Fruit fly (Drosophila melanogaster): ENCODE measurements around the gene zpg.
A peak's percentile ranks its signal among the peaks of the same experiment; 100 is the strongest.

Gene zpg

DNA sequence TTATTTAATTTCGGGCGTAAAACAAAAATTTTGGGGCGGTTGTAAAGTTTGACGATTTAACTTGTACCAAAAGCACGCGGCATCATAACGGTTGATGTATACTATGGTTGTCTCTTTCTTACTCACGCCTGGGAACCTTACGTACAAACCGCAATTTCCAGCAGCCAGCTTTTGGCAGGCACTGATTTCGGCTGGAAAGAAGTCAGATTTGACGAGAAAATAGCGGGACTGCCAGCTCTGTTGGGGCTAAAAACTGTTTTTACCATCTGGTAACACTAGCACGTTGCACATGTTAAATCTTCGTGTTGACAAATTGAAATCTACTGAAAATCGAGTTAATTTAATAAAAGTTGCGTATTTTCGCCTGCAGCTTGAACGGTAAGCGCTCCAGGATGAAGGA is at the start of gene zpg:
zpg (minus strand) TSS at position 108 of the 400 bp plus-strand sequence.
- TF ChIP-seq CG8478 (optimal IDR thresholded peaks at IDR 0.05) (no peak), CTCF (optimal IDR thresholded peaks at IDR 0.05) (peak; percentile 43 to 53)

- TF ChIP-seq CTCF (optimal IDR thresholded peaks at IDR 0.05): no peak
- TF ChIP-seq CG8478 (optimal IDR thresholded peaks at IDR 0.05): no peak
Observed at dm6 chr3L:6623669-6624204, 17.9 kb upstream of the zpg start, which contains the start of gene GluRIA. Gene GluRIA, plus strand, starts transcription at chr3L:6624032.

DNA sequence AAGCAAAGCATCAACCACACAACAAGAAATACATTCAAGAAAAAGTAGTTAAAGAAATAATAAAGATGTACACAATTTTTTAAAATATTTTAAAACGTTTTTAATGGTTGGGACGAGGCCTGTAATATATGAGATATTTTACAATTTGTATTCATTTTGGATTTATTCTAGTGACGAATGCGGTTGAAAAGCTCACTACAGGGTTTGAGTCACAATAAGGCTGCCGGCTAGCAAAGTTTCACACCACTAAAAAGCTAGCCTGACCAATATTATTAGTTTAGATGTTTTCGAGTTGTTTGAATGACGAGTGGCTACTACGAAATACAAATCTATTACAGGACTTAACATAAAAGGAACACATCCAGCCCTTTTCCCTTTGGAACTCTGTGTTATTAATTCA is 13.2 kb upstream of the zpg start:
- no peak for TF ChIP-seq CG8478 (optimal IDR thresholded peaks at IDR 0.05)

DNA sequence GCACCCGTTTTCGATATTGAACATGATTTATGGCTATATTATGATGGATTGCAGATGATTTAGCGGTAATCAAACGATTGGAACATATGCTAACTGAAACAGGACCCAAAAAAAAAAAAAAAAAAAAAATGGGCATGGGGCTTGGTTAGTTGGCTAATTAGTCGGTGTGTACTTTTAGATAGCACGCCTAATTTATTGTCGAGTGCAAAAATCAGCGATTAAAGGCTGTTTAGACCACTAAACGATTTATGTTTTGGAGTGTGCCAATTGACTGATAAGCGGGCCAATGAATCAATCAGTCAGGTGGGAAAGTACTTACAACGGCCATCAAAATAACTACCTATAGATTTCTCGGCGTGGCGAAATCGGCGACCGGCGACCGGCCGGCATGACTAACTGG is 9.3 kb upstream of the zpg start:
- TF ChIP-seq CTCF (optimal IDR thresholded peaks at IDR 0.05): no peak
- TF ChIP-seq CG8478 (optimal IDR thresholded peaks at IDR 0.05): no peak

DNA sequence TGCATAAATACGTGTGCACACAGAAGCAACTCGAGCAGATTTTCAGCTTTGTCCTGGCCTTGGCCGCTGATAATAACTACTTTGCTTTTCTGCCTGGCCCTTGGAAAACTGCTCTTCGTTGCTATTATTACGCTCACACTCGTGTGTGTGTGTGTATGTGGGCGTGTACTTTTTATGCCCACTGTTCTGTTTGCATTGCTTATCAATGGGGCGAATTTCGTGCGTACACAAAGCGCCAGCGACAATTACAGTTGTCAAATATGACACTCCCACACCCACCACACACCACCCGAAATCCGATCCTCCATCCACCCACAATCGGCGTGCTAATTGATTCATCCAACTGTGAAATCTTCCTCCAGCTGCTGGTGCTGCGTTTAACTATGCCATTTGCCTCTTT is 6.8 kb upstream of the zpg start:
- TF ChIP-seq CTCF (optimal IDR thresholded peaks at IDR 0.05) (no peak), CG8478 (optimal IDR thresholded peaks at IDR 0.05) (no peak)

- TF ChIP-seq CTCF (optimal IDR thresholded peaks at IDR 0.05): no peak
- TF ChIP-seq CG8478 (optimal IDR thresholded peaks at IDR 0.05): no peak
Observed at dm6 chr3L:6608884-6609552, 3.2 kb upstream of the zpg start, which contains the start of gene axed. Gene axed, plus strand, starts transcription at chr3L:6609325.

dm6 chr3L:6603266-6603734 is 2.5 kb downstream of the zpg start, which contains the start of the genes ndl and Rexo5:
Gene ndl, minus strand, starts transcription at chr3L:6603366.
Gene Rexo5, plus strand, starts transcription at chr3L:6603684.
- no peak for TF ChIP-seq CG8478 (optimal IDR thresholded peaks at IDR 0.05)
- no peak for TF ChIP-seq CTCF (optimal IDR thresholded peaks at IDR 0.05)

- TF ChIP-seq CG8478 (optimal IDR thresholded peaks at IDR 0.05): no peak
- TF ChIP-seq CTCF (optimal IDR thresholded peaks at IDR 0.05): no peak
Observed at dm6 chr3L:6589429-6590062, 16.3 kb downstream of the zpg start, which contains the start of gene jv. Gene jv, minus strand, starts transcription at chr3L:6589479.

- TF ChIP-seq CTCF (optimal IDR thresholded peaks at IDR 0.05): no peak
Observed at dm6 chr3L:6577313-6577852, 28.4 kb downstream of the zpg start.

dm6 chr3L:6576709-6577108 is 29.1 kb downstream of the zpg start:
- TF ChIP-seq CTCF (optimal IDR thresholded peaks at IDR 0.05) (no peak), CG8478 (optimal IDR thresholded peaks at IDR 0.05) (no peak)

DNA sequence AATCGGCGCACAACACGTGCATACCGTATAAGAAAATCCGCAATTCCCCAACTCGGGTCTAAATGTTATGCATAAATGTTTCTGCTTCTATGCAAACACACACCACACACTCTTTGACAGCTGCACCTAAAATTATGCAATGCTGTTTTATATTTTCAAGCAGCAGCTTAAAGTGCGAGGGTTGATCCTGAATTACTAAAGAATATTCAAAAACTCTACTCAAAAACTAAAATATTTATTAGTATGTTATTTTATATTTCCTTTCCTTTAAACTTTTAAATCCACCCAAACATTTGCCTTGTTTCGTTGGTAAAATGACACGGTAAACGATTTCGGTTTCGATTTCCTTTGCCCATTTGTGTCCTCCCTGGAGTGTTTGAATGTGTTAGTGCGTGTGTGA is 44.8 kb downstream of the zpg start:
- TF ChIP-seq CTCF (optimal IDR thresholded peaks at IDR 0.05): no peak
- TF ChIP-seq CG8478 (optimal IDR thresholded peaks at IDR 0.05): no peak

dm6 chr3L:6558516-6558915 is 47.3 kb downstream of the zpg start:
- TF ChIP-seq CG8478 (optimal IDR thresholded peaks at IDR 0.05) (no peak), CTCF (optimal IDR thresholded peaks at IDR 0.05) (no peak)

DNA sequence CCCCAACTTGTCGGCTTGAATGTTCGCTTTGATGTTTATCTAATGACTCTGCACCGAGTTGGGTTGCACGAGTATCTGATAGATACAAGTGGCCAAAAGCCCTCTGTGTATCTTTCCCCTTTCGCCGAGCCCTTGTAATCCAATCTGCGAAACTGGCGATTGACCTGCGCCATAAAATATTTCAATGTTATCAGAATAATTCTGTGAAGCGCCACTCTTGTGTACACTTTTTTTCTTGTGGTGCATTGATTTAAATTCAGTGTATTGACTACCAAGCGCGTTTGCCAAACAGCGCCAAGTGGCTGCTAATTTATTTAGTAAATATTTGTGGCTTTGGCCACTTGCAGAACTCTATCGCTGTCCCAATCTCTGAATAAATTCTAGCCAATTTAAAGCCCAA is 49.6 kb downstream of the zpg start:
- TF ChIP-seq CG8478 (optimal IDR thresholded peaks at IDR 0.05) (no peak), CTCF (optimal IDR thresholded peaks at IDR 0.05) (no peak)
